Worm (Caenorhabditis elegans) whole organism, L4 larva: ENCODE data around the gene Y56A3A.41.
A peak's percentile ranks its signal among the peaks of the same experiment; 100 is the strongest.

ENCODE experiments used
- F10B5.3 ChIP-seq: sonication (generic microtip); optimal IDR thresholded peaks from 2 replicates; lab custom pipeline; 2016; ENCODE audit warnings: mild to moderate bottlenecking, missing genetic modification characterization, missing compliant biosample characterization
- F37D6.2 ChIP-seq: sonication (generic microtip); optimal IDR thresholded peaks from 2 replicates; lab custom pipeline; 2016; ENCODE audit warnings: mild to moderate bottlenecking, missing genetic modification characterization, missing compliant biosample characterization
- F44E2.7 ChIP-seq: fragments of 200-800 bp; sonication (Bioruptor generic); IDR thresholded peaks from 2 replicates; pipeline ENCODE4 v2.1.2; 2022; ENCODE audit warnings: missing genetic modification characterization, missing compliant biosample characterization
- F49E8.2 ChIP-seq: sonication (generic microtip); optimal IDR thresholded peaks from 2 replicates; lab custom pipeline; 2016; ENCODE audit warnings: missing compliant biosample characterization, mild to moderate bottlenecking, missing genetic modification characterization, borderline replicate concordance
- R02D3.7 ChIP-seq: fragments of 150-350 bp; sonication (generic microtip); optimal IDR thresholded peaks from 3 replicates; lab custom pipeline; 2014; ENCODE audit warnings: missing biosample characterization, missing genetic modification characterization
- T20F7.1 ChIP-seq: fragments of 200-800 bp; sonication (Bioruptor generic); optimal IDR thresholded peaks from 2 replicates; lab custom pipeline; 2018; ENCODE audit warnings: mild to moderate bottlenecking, missing genetic modification characterization, missing compliant biosample characterization
- Y105C5A.15 ChIP-seq: fragments of 200-800 bp; sonication (Bioruptor generic); IDR thresholded peaks from 2 replicates; pipeline ENCODE4 v1.3.6; 2022; ENCODE audit warnings: missing genetic modification characterization, missing compliant biosample characterization
- Y5F2A.4 ChIP-seq: fragments of 200-800 bp; sonication (Bioruptor generic); optimal IDR thresholded peaks from 2 replicates; lab custom pipeline; 2018; ENCODE audit warnings: mild to moderate bottlenecking, missing genetic modification characterization, missing compliant biosample characterization
- ZK337.2 ChIP-seq: fragments of 200-800 bp; sonication (Bioruptor generic); IDR thresholded peaks from 2 replicates; pipeline ENCODE4 v1.3.6; 2022; ENCODE audit warnings: missing genetic modification reagents, missing genetic modification characterization, missing compliant biosample characterization
- aha-1 ChIP-seq: fragments of 150-350 bp; peaks from one replicate; lab custom pipeline; 2014; ENCODE audit warnings: missing biosample characterization, missing genetic modification characterization
- ceh-28 ChIP-seq: fragments of 150-350 bp; optimal IDR thresholded peaks from 2 replicates; lab custom pipeline; 2014; ENCODE audit warnings: missing biosample characterization, missing genetic modification reagents, missing genetic modification characterization
- ceh-62 ChIP-seq: sonication (generic microtip); optimal IDR thresholded peaks from 2 replicates; lab custom pipeline; 2017; ENCODE audit warnings: missing biosample characterization, missing genetic modification characterization
- ceh-82 ChIP-seq: sonication (generic microtip); optimal IDR thresholded peaks from 2 replicates; lab custom pipeline; 2017; ENCODE audit warnings: missing biosample characterization, missing genetic modification characterization
- daf-16 ChIP-seq, 3 experiments: sonication (generic microtip); optimal IDR thresholded peaks; 2 replicates each; lab custom pipeline; 2016 to 2017; ENCODE audit warnings: missing genetic modification characterization in 3 of 3, missing genetic modification reagents in 3 of 3, mild to moderate bottlenecking in 2 of 3, missing compliant biosample characterization in 2 of 3, missing biosample characterization in 1 of 3, moderate library complexity in 1 of 3
- daf-8 ChIP-seq: fragments of 200-800 bp; sonication (Bioruptor generic); IDR thresholded peaks from 2 replicates; pipeline ENCODE4 v1.3.6; 2022; ENCODE audit warnings: missing genetic modification characterization, missing compliant biosample characterization
- dve-1 ChIP-seq: sonication (generic microtip); optimal IDR thresholded peaks from 2 replicates; lab custom pipeline; 2017; ENCODE audit warnings: antibody characterized with exemption, mild to moderate bottlenecking, missing genetic modification characterization, missing compliant biosample characterization; ENCODE audit not compliant: insufficient read depth
- gei-8 ChIP-seq: fragments of 200-800 bp; sonication (Bioruptor generic); optimal IDR thresholded peaks from 2 replicates; lab custom pipeline; 2018; ENCODE audit warnings: mild to moderate bottlenecking, missing genetic modification characterization, missing compliant biosample characterization
- hlh-11 ChIP-seq: fragments of 200-800 bp; sonication (Bioruptor generic); optimal IDR thresholded peaks from 2 replicates; lab custom pipeline; 2018; ENCODE audit warnings: mild to moderate bottlenecking, missing genetic modification characterization, missing compliant biosample characterization
- hlh-30 ChIP-seq: sonication (generic microtip); optimal IDR thresholded peaks from 2 replicates; lab custom pipeline; 2017; ENCODE audit warnings: antibody characterized with exemption, mild to moderate bottlenecking, missing genetic modification characterization, missing compliant biosample characterization; ENCODE audit not compliant: insufficient read depth
- lin-15B ChIP-seq: fragments of 150-350 bp; sonication (generic microtip); optimal IDR thresholded peaks from 3 replicates; lab custom pipeline; 2014; ENCODE audit warnings: missing biosample characterization, missing genetic modification characterization
- lin-29 ChIP-seq: fragments of 200-800 bp; sonication (Bioruptor generic); IDR thresholded peaks from 2 replicates; pipeline ENCODE4 v1.3.6; 2022; ENCODE audit warnings: missing genetic modification reagents, missing genetic modification characterization, missing compliant biosample characterization
- lir-3 ChIP-seq: sonication (generic microtip); optimal IDR thresholded peaks from 2 replicates; lab custom pipeline; 2016; ENCODE audit warnings: mild to moderate bottlenecking, missing genetic modification characterization, missing compliant biosample characterization
- mdl-1 ChIP-seq, 2 experiments: fragments of 150-350 bp in 1 of 2; sonication (generic microtip) in 1 of 2; optimal IDR thresholded peaks; 2 replicates each; lab custom pipeline; 2014 to 2017; ENCODE audit warnings: missing biosample characterization in 2 of 2, missing genetic modification characterization in 2 of 2
- mxl-3 ChIP-seq: fragments of 200-800 bp; sonication (Bioruptor generic); optimal IDR thresholded peaks from 2 replicates; lab custom pipeline; 2018; ENCODE audit warnings: mild to moderate bottlenecking, missing genetic modification characterization, missing compliant biosample characterization
- nhr-102 ChIP-seq: sonication (generic microtip); optimal IDR thresholded peaks from 2 replicates; lab custom pipeline; 2016; ENCODE audit warnings: mild to moderate bottlenecking, missing genetic modification characterization, moderate library complexity, missing compliant biosample characterization
- nhr-111 ChIP-seq: fragments of 200-800 bp; sonication (Bioruptor generic); optimal IDR thresholded peaks from 2 replicates; lab custom pipeline; 2018; ENCODE audit warnings: mild to moderate bottlenecking, missing genetic modification characterization, missing compliant biosample characterization
- nhr-28 ChIP-seq: fragments of 150-350 bp; optimal IDR thresholded peaks from 2 replicates; lab custom pipeline; 2014; ENCODE audit warnings: missing biosample characterization, missing genetic modification characterization
- nhr-41 ChIP-seq: fragments of 200-800 bp; sonication (Bioruptor generic); IDR thresholded peaks from 2 replicates; pipeline ENCODE4 v1.3.6; 2022; ENCODE audit warnings: missing genetic modification reagents, missing genetic modification characterization, missing compliant biosample characterization
- nhr-76 ChIP-seq: fragments of 150-350 bp; optimal IDR thresholded peaks from 2 replicates; lab custom pipeline; 2014; ENCODE audit warnings: missing biosample characterization, missing genetic modification characterization
- set-16 ChIP-seq: fragments of 200-800 bp; sonication (Bioruptor generic); IDR thresholded peaks from 2 replicates; pipeline ENCODE4 v1.3.6; 2022; ENCODE audit warnings: missing genetic modification reagents, missing genetic modification characterization, missing compliant biosample characterization
- skn-1 ChIP-seq: fragments of 150-350 bp; optimal IDR thresholded peaks from 2 replicates; lab custom pipeline; 2014; ENCODE audit warnings: missing biosample characterization, missing genetic modification characterization
- unc-39 ChIP-seq: sonication (generic microtip); optimal IDR thresholded peaks from 2 replicates; lab custom pipeline; 2017; ENCODE audit warnings: missing biosample characterization, missing genetic modification characterization
- unc-62 ChIP-seq, 3 experiments: fragments of 150-350 bp in 1 of 3; sonication (generic microtip); optimal IDR thresholded peaks in 2 of 3; peaks in 1 of 3; 1 replicate in 1 of 3; 2 replicates in 2 of 3; lab custom pipeline; 2014 to 2017; ENCODE audit warnings: missing biosample characterization in 3 of 3, missing genetic modification characterization in 3 of 3, missing genetic modification reagents in 3 of 3, missing genotype in 1 of 3
- zfp-2 ChIP-seq: sonication (generic microtip); optimal IDR thresholded peaks from 2 replicates; lab custom pipeline; 2016; ENCODE audit warnings: mild to moderate bottlenecking, missing genetic modification characterization, missing compliant biosample characterization
- ztf-11 ChIP-seq: fragments of 150-350 bp; optimal IDR thresholded peaks from 2 replicates; lab custom pipeline; 2014; ENCODE audit warnings: missing biosample characterization, missing genetic modification characterization

Y56A3A.41 gene

DNA sequence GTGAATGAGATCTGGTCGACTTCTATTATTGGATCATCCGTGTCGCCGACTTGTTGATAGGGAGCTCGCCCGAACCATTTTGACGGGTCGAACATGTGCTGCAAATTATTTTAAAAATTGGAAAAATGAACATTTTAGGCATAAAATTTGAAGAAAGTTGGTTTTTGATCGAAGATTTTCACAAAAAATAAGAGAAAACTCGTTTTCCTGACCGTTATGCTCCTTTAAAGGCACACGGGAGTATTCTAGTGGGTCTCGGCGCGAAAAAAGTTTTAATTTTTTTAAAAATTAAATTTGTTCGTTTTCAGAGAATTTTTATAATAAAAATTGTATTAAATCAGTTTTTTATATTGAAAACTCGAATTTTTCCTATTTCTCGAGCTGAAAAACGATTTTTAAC lies 21.4 kb upstream of the Y56A3A.41 start, which contains the start of gene Y56A3A.16:
TSS of gene Y56A3A.16 (minus strand) at position 101 of the 400 bp plus-strand sequence.
- TF ChIP-seq Y105C5A.15 (GFP tag; lab: Robert Waterston, UW) (no peak), ceh-28 (tag; lab: Kevin White, UChicago) (no peak), ZK337.2 (GFP tag; lab: Robert Waterston, UW) (no peak), R02D3.7 (no peak), gei-8 (no peak), lir-3 (tag; lab: Kevin White, UChicago) (no peak), nhr-41 (GFP tag; lab: Robert Waterston, UW) (no peak), unc-39 (tag; lab: Kevin White, UChicago) (no peak), T20F7.1 (no peak), mdl-1 (tag; optimal IDR thresholded peaks at IDR 0.05; lab: Kevin White, UChicago) (no peak), aha-1 (tag; lab: Kevin White, UChicago) (no peak), ceh-62 (tag; lab: Kevin White, UChicago) (no peak), set-16 (GFP tag; lab: Robert Waterston, UW) (no peak)
- TF ChIP-seq, all 104 proteins: peak for 0

DNA sequence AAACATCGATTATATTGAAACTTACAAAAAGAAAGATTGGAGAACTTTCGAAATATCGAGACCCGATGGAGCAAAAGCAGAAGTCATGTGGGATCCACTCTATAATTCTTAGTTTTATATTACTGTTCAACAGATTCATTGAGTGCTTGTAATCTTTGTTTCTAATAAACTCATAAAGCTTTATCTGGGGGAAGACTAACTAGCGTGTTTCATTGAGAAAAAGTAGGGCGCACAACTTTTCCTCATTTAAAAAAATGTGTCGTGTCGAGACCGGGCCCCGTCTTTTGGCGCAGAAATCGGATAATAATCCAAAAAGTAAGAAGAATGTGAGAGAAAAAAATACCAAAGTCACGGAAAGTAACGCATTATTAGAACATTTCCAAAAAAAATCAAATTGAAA lies 16.9 kb upstream of the Y56A3A.41 start, which contains the start of gene faah-4:
TSS of gene faah-4 (minus strand) at position 101 of the 400 bp plus-strand sequence.
- TF ChIP-seq hlh-11 (tag; lab: Kevin White, UChicago) (no peak), zfp-2 (tag; lab: Kevin White, UChicago) (no peak), F10B5.3 (tag; lab: Kevin White, UChicago) (no peak), unc-62 (GFP tag; optimal IDR thresholded peaks at IDR 0.05 in 1 of 2; lab: Kevin White, UChicago) (peak in 1 of 2 experiments; percentile 13), unc-62 (tag; optimal IDR thresholded peaks at IDR 0.05; lab: Kevin White, UChicago) (no peak), nhr-76 (tag; lab: Kevin White, UChicago) (no peak), F44E2.7 (GFP tag; lab: Robert Waterston, UW) (no peak), hlh-30 (tag; lab: Kevin White, UChicago) (no peak)

DNA sequence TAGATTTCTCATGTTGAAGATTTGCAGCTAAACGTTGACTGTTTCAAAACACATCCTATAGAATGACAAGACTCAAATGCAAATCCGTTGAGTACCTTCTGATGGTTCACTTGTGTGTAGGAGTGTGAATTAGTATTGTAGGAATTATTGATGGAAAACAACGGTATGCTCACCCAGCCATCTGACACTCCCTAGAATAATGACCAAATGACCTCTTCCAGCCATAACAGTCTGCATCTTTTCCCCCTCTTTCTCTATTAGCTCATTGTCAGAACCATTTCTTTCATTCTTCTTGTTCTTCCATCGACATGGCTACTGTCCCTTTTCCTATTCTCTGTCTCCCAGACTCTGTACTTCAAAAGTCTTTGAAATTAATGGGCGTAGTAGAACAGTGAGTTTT lies 15.8 kb upstream of the Y56A3A.41 start, which contains the start of gene fbxb-24:
TSS of gene fbxb-24 (plus strand) at position 301 of the 400 bp plus-strand sequence.
- no peak for TF ChIP-seq F49E8.2
- TF ChIP-seq lin-15B (tag; lab: Kevin White, UChicago), result no peak
- no peak for TF ChIP-seq mxl-3 (GFP tag; lab: Kevin White, UChicago)
- TF ChIP-seq F37D6.2 (tag; lab: Kevin White, UChicago), result no peak
- no peak for TF ChIP-seq ZK337.2 (GFP tag; lab: Robert Waterston, UW)
- no peak for TF ChIP-seq daf-8 (GFP tag; lab: Robert Waterston, UW)
- TF ChIP-seq dve-1 (tag; lab: Kevin White, UChicago), result no peak
- TF ChIP-seq ztf-11 (tag; lab: Kevin White, UChicago), result no peak
- no peak for TF ChIP-seq skn-1 (tag; lab: Kevin White, UChicago)

DNA sequence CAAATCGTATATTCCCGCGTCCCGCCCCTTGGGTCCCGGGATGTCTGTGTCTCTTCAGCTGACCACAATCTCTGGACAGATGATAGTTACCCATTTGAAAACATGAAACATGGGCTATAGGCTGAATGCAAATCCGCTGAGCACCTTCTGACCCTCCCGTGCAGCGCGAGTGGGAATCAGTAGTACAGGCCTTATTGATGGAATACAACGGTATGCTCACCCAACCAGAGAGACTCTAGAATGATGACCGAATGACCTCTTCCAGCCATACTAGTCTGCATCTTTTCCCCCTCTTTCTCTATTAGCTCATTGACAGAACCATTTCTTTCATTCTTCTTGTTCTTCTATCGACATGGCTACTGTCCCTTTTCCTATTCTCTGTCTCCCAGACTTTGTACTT lies 14.3 kb upstream of the Y56A3A.41 start, which contains the start of gene sdz-33:
TSS of gene sdz-33 (plus strand) at position 301 of the 400 bp plus-strand sequence.
- TF ChIP-seq nhr-111 (GFP tag; lab: Kevin White, UChicago) (no peak), ceh-82 (tag; lab: Kevin White, UChicago) (no peak), daf-16 (GFP tag; optimal IDR thresholded peaks at IDR 0.05; lab: Kevin White, UChicago) (no peak), daf-16 (tag; optimal IDR thresholded peaks at IDR 0.05; lab: Kevin White, UChicago) (no peak), nhr-41 (GFP tag; lab: Robert Waterston, UW) (no peak), nhr-102 (tag; lab: Kevin White, UChicago) (no peak), nhr-28 (tag; lab: Kevin White, UChicago) (no peak), lin-29 (GFP tag; lab: Robert Waterston, UW) (no peak), Y5F2A.4 (GFP tag; lab: Kevin White, UChicago) (no peak)
